Worm (Caenorhabditis elegans) whole organism, L1 larva: ENCODE data around the gene mvb-12.

ENCODE experiments used
- ceh-88 ChIP-seq: fragments of 200-800 bp; sonication (Bioruptor generic); IDR thresholded peaks from 2 replicates; pipeline ENCODE4 v1.3.6; 2022; ENCODE audit warnings: missing genetic modification characterization, missing compliant biosample characterization
- ztf-4 ChIP-seq: fragments of 150-350 bp; optimal IDR thresholded peaks from 2 replicates; lab custom pipeline; 2014; ENCODE audit warnings: missing biosample characterization, missing genetic modification characterization

DNA sequence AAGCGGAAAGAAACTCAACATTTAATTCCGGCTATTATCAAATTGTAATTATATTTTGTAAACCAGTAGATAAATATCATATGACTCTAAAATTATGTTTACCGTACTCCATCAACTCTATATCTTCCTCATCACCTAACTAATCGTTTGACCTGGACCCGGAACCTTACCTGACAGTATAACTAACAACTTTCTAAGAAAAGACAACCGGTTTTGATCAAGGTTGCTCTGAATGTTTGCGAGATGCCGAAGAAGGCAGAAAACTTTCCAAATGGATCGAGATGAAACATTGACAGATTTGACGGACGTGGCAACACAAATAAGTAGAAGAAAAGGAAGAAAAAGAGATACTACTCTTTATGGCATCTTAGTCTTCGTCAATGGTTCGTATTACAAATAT, 5.7 kb upstream of the mvb-12 start:
- TF ChIP-seq ztf-4 (tag; lab: Kevin White, UChicago) (no peak), ceh-88 (GFP tag; lab: Robert Waterston, UW) (no peak)
